Fruit fly (Drosophila melanogaster): ENCODE data around the gene INPP5E.

INPP5E gene

dm6 chr3L:12271195-12271618 lies 6.2 kb upstream of the INPP5E start, which contains the start of gene Pbgs (continued):
- TF ChIP-seq danr (GFP tag; IDR thresholded peaks at IDR 0.05) (no peak), trem (tag; optimal IDR thresholded peaks at IDR 0.05) (peak; percentile 67), zfh1 (GFP tag; IDR thresholded peaks at IDR 0.05) (peak; percentile 40; the same call in 1 of the 3 replicates), CG14014 (GFP tag; IDR thresholded peaks at IDR 0.05) (peak; percentile 33; the same call in 1 of the 2 replicates), Drgx (GFP tag; IDR thresholded peaks at IDR 0.05) (peak; percentile 41), Nf-YA (GFP tag; IDR thresholded peaks at IDR 0.05) (no peak), NFAT (GFP tag; IDR thresholded peaks at IDR 0.05) (peak; percentile 36; the same call in 1 of the 2 replicates), ssp (GFP tag; IDR thresholded peaks at IDR 0.05) (no peak), CG2712 (tag; optimal IDR thresholded peaks at IDR 0.05) (peak; percentile 81), CG4820 (GFP tag; optimal IDR thresholded peaks at IDR 0.05) (no peak), Dad (GFP tag; optimal IDR thresholded peaks at IDR 0.05) (no peak), CG15073 (GFP tag; optimal IDR thresholded peaks at IDR 0.05) (no peak), CG13123 (GFP tag; optimal IDR thresholded peaks at IDR 0.05) (no peak), CG17568 (GFP tag; optimal IDR thresholded peaks at IDR 0.05) (peak; percentile 97), jigr1 (GFP tag; IDR thresholded peaks at IDR 0.05) (no peak), CG9876 (GFP tag; optimal IDR thresholded peaks at IDR 0.05) (no peak), Six4 (GFP tag; optimal IDR thresholded peaks at IDR 0.05) (no peak), YL-1 (GFP tag; optimal IDR thresholded peaks at IDR 0.05) (peak; percentile 18), CG3407 (GFP tag; optimal IDR thresholded peaks at IDR 0.05) (no peak), CG8290 (GFP tag; optimal IDR thresholded peaks at IDR 0.05) (peak; percentile 2), CG8290 (tag; optimal IDR thresholded peaks at IDR 0.05) (no peak), btn (GFP tag; optimal IDR thresholded peaks at IDR 0.05) (no peak), HLH4C (GFP tag; IDR thresholded peaks at IDR 0.05; ENCODE audit: partially characterized antibody) (no peak), PHDP (tag; optimal IDR thresholded peaks at IDR 0.05) (peak; percentile 27), CG12155 (GFP tag; optimal IDR thresholded peaks at IDR 0.05) (no peak), kah (GFP tag; optimal IDR thresholded peaks at IDR 0.05) (peak; percentile 38), TFAM (GFP tag; optimal IDR thresholded peaks at IDR 0.05) (no peak), CG15696 (tag; optimal IDR thresholded peaks at IDR 0.05) (peak; percentile 58), CG11560 (tag; IDR thresholded peaks at IDR 0.05) (no peak), CG2678 (tag; optimal IDR thresholded peaks at IDR 0.05) (peak; percentile 82), CG8924 (tag; optimal IDR thresholded peaks at IDR 0.05) (peak; percentile 76), CG12659 (GFP tag; optimal IDR thresholded peaks at IDR 0.05) (peak; percentile 23), zen2 (GFP tag; IDR thresholded peaks at IDR 0.05; ENCODE audit: partially characterized antibody) (no peak), Mes4 (GFP tag; optimal IDR thresholded peaks at IDR 0.05) (no peak), Hsf (GFP tag; optimal IDR thresholded peaks at IDR 0.05) (no peak), CG33213 (GFP tag; optimal IDR thresholded peaks at IDR 0.05) (no peak), Mrtf (GFP tag; IDR thresholded peaks at IDR 0.05) (no peak), pros (GFP tag; optimal IDR thresholded peaks at IDR 0.05) (no peak), CG7963 (GFP tag; IDR thresholded peaks at IDR 0.05; ENCODE audit: partially characterized antibody) (no peak), CG7745 (tag; optimal IDR thresholded peaks at IDR 0.05) (no peak), cas (GFP tag; IDR thresholded peaks at IDR 0.05) (no peak), NC2α (GFP tag; optimal IDR thresholded peaks at IDR 0.05) (no peak), CG9609 (GFP tag; optimal IDR thresholded peaks at IDR 0.05) (no peak), Stat92E (GFP tag; optimal IDR thresholded peaks at IDR 0.05) (no peak), dm (GFP tag; optimal IDR thresholded peaks at IDR 0.05) (no peak), fu2 (GFP tag; optimal IDR thresholded peaks at IDR 0.05) (no peak), CG8359 (GFP tag; optimal IDR thresholded peaks at IDR 0.05; ENCODE audit: borderline replicate concordance) (peak; percentile 25), CG4360 (GFP tag; IDR thresholded peaks at IDR 0.05) (no peak), ro (GFP tag; IDR thresholded peaks at IDR 0.05) (no peak), sima (GFP tag; optimal IDR thresholded peaks at IDR 0.05) (no peak), Mad (GFP tag; optimal IDR thresholded peaks at IDR 0.05) (no peak), CG2889 (GFP tag; IDR thresholded peaks at IDR 0.05) (no peak)

Data from whole organism, embryonic.